Worm (Caenorhabditis elegans) whole organism, early embryonic: ENCODE data around the gene M106.7.
"Not testable (repeated sequence)": the region's sequence is repeated elsewhere in the genome, so short reads cannot be mapped to it uniquely, and the experiment has no call there.

Source experiments
- B0310.2 ChIP-seq: sonication (generic microtip); optimal IDR thresholded peaks from 2 replicates; lab custom pipeline; 2016; ENCODE audit warnings: mild to moderate bottlenecking, missing genetic modification characterization, missing compliant biosample characterization
- F13C5.2 ChIP-seq: sonication (generic microtip); optimal IDR thresholded peaks from 2 replicates; lab custom pipeline; 2017; ENCODE audit warnings: mild to moderate bottlenecking, missing genetic modification characterization, inconsistent platforms, missing compliant biosample characterization
- aly-1 ChIP-seq: sonication (generic microtip); optimal IDR thresholded peaks from 2 replicates; lab custom pipeline; 2016; ENCODE audit warnings: missing genetic modification characterization, missing compliant biosample characterization
- ama-1 ChIP-seq: fragments of 150-350 bp; optimal IDR thresholded peaks from 2 replicates; lab custom pipeline; 2014
- ceh-13 ChIP-seq: fragments of 200-800 bp; sonication (Bioruptor generic); optimal IDR thresholded peaks from 2 replicates; lab custom pipeline; 2018; ENCODE audit warnings: mild to moderate bottlenecking, missing genetic modification characterization, missing compliant biosample characterization
- ceh-36 ChIP-seq: sonication (generic microtip); optimal IDR thresholded peaks from 2 replicates; lab custom pipeline; 2016; ENCODE audit warnings: missing genetic modification characterization, inconsistent platforms, missing compliant biosample characterization
- ets-7 ChIP-seq: sonication (generic microtip); optimal IDR thresholded peaks from 2 replicates; lab custom pipeline; 2016; ENCODE audit warnings: missing genotype, missing genetic modification characterization, missing compliant biosample characterization
- flt-1 ChIP-seq: fragments of 200-800 bp; sonication (Bioruptor generic); IDR thresholded peaks from 2 replicates; pipeline ENCODE4 v1.3.6; 2022; ENCODE audit warnings: missing genetic modification characterization, missing compliant biosample characterization
- hmbx-1 ChIP-seq: sonication (generic microtip); optimal IDR thresholded peaks from 2 replicates; lab custom pipeline; 2016; ENCODE audit warnings: mild to moderate bottlenecking, missing genetic modification characterization, missing compliant biosample characterization
- hmg-4 ChIP-seq: fragments of 200-800 bp; sonication (Bioruptor generic); optimal IDR thresholded peaks from 2 replicates; lab custom pipeline; 2018; ENCODE audit warnings: mild to moderate bottlenecking, missing genetic modification characterization, missing compliant biosample characterization
- hnd-1 ChIP-seq: sonication (generic microtip); optimal IDR thresholded peaks from 2 replicates; lab custom pipeline; 2016; ENCODE audit warnings: missing genetic modification characterization, missing compliant biosample characterization
- pes-1 ChIP-seq: fragments of 200-800 bp; sonication (Bioruptor generic); IDR thresholded peaks from 2 replicates; pipeline ENCODE4 v1.3.6; 2022; ENCODE audit warnings: missing genetic modification reagents, missing genetic modification characterization, missing compliant biosample characterization
- scrt-1 ChIP-seq: fragments of 200-800 bp; sonication (Bioruptor generic); IDR thresholded peaks from 2 replicates; pipeline ENCODE4 v1.3.6; 2022; ENCODE audit warnings: missing genetic modification characterization, missing compliant biosample characterization
- sea-1 ChIP-seq: fragments of 200-800 bp; sonication (Bioruptor generic); conservative IDR thresholded peaks from 2 replicates; pipeline ENCODE4 v1.3.6; 2022; ENCODE audit warnings: missing genetic modification characterization, missing compliant biosample characterization
- tbx-11 ChIP-seq: fragments of 200-800 bp; sonication (Bioruptor generic); IDR thresholded peaks from 2 replicates; pipeline ENCODE4 v1.3.6; 2022; ENCODE audit warnings: missing genetic modification characterization, missing compliant biosample characterization
- tbx-37 ChIP-seq: fragments of 200-800 bp; sonication (Bioruptor generic); conservative IDR thresholded peaks from 2 replicates; pipeline ENCODE4 v1.3.6; 2022; ENCODE audit warnings: missing genetic modification reagents, missing genetic modification characterization, missing compliant biosample characterization
- tra-4 ChIP-seq: sonication (generic microtip); optimal IDR thresholded peaks from 2 replicates; lab custom pipeline; 2017; ENCODE audit warnings: missing genetic modification characterization, missing compliant biosample characterization

Gene M106.7

ce11 chrII:10857077-10857476 lies at the start of gene M106.7:
TSS of gene M106.7 (minus strand) at chrII:10857177.
- no peak for TF ChIP-seq hnd-1 (tag; lab: Kevin White, UChicago)
- no peak for TF ChIP-seq ets-7 (tag; lab: Kevin White, UChicago)
- no peak for TF ChIP-seq tbx-11 (GFP tag; lab: Robert Waterston, UW)

ce11 chrII:10904379-10904778 lies 47.4 kb upstream of the M106.7 start, which contains the start of gene sra-12:
TSS of gene sra-12 (minus strand) at chrII:10904479.
- TF ChIP-seq flt-1 (GFP tag; lab: Robert Waterston, UW); pes-1 (GFP tag; lab: Robert Waterston, UW); B0310.2 (tag; lab: Kevin White, UChicago): not testable (repeated sequence)

- no peak for TF ChIP-seq tra-4 (tag; lab: Kevin White, UChicago)
- TF ChIP-seq aly-1 (tag; lab: Kevin White, UChicago) = no peak
- no peak for TF ChIP-seq flt-1 (GFP tag; lab: Robert Waterston, UW)
- TF ChIP-seq hnd-1 (tag; lab: Kevin White, UChicago) = no peak
- TF ChIP-seq pes-1 (GFP tag; lab: Robert Waterston, UW) = no peak
- TF ChIP-seq ceh-13 (GFP tag; lab: Kevin White, UChicago) = no peak
- no peak for TF ChIP-seq B0310.2 (tag; lab: Kevin White, UChicago)
- TF ChIP-seq hmg-4 = no peak
- no peak for TF ChIP-seq sea-1 (GFP tag; lab: Robert Waterston, UW)
- no peak for TF ChIP-seq hmbx-1 (tag; lab: Kevin White, UChicago)
- no peak for TF ChIP-seq ceh-36 (tag; lab: Kevin White, UChicago)
- TF ChIP-seq scrt-1 (GFP tag; lab: Robert Waterston, UW) = no peak
- TF ChIP-seq ets-7 (tag; lab: Kevin White, UChicago) = no peak
- TF ChIP-seq F13C5.2 (tag; lab: Kevin White, UChicago) = no peak
- TF ChIP-seq tbx-37 (GFP tag; lab: Robert Waterston, UW) = no peak
- no peak for TF ChIP-seq tbx-11 (GFP tag; lab: Robert Waterston, UW)
- no peak for TF ChIP-seq ama-1 (lab: Kevin White, UChicago)
Observed at ce11 chrII:10902104-10902503, 45.1 kb upstream of the M106.7 start, which contains the start of gene gly-1. TSS of gene gly-1 (minus strand) at chrII:10902204.

ce11 chrII:10898998-10899397 lies 42.0 kb upstream of the M106.7 start:
- TF ChIP-seq hmg-4 = no peak
- TF ChIP-seq hmbx-1 (tag; lab: Kevin White, UChicago) = no peak
- TF ChIP-seq ceh-13 (GFP tag; lab: Kevin White, UChicago) = no peak
- no peak for TF ChIP-seq ceh-36 (tag; lab: Kevin White, UChicago)
- TF ChIP-seq flt-1 (GFP tag; lab: Robert Waterston, UW) = no peak

ce11 chrII:10895959-10896358 lies 39.0 kb upstream of the M106.7 start:
- no peak for TF ChIP-seq hnd-1 (tag; lab: Kevin White, UChicago)
- TF ChIP-seq hmbx-1 (tag; lab: Kevin White, UChicago) = no peak
- no peak for TF ChIP-seq tbx-37 (GFP tag; lab: Robert Waterston, UW)
- TF ChIP-seq ceh-36 (tag; lab: Kevin White, UChicago) = no peak
- no peak for TF ChIP-seq ama-1 (lab: Kevin White, UChicago)
- TF ChIP-seq aly-1 (tag; lab: Kevin White, UChicago) = no peak
- no peak for TF ChIP-seq ceh-13 (GFP tag; lab: Kevin White, UChicago)
- TF ChIP-seq sea-1 (GFP tag; lab: Robert Waterston, UW) = no peak
- TF ChIP-seq tbx-11 (GFP tag; lab: Robert Waterston, UW) = no peak
- no peak for TF ChIP-seq ets-7 (tag; lab: Kevin White, UChicago)
- TF ChIP-seq B0310.2 (tag; lab: Kevin White, UChicago) = no peak
- TF ChIP-seq hmg-4 = no peak
- TF ChIP-seq tra-4 (tag; lab: Kevin White, UChicago) = no peak
- TF ChIP-seq F13C5.2 (tag; lab: Kevin White, UChicago) = no peak
- TF ChIP-seq pes-1 (GFP tag; lab: Robert Waterston, UW) = no peak
- no peak for TF ChIP-seq flt-1 (GFP tag; lab: Robert Waterston, UW)
- no peak for TF ChIP-seq scrt-1 (GFP tag; lab: Robert Waterston, UW)

- TF ChIP-seq sea-1 (GFP tag; lab: Robert Waterston, UW) (no peak), F13C5.2 (tag; lab: Kevin White, UChicago) (no peak), hnd-1 (tag; lab: Kevin White, UChicago) (no peak), pes-1 (GFP tag; lab: Robert Waterston, UW) (no peak), tra-4 (tag; lab: Kevin White, UChicago) (no peak), flt-1 (GFP tag; lab: Robert Waterston, UW) (no peak), scrt-1 (GFP tag; lab: Robert Waterston, UW) (no peak), B0310.2 (tag; lab: Kevin White, UChicago) (no peak)
Observed at ce11 chrII:10894996-10895395, 38.0 kb upstream of the M106.7 start, which contains the start of gene sra-10. TSS of gene sra-10 (minus strand) at chrII:10895096.

- TF ChIP-seq hmg-4 = no peak
- no peak for TF ChIP-seq tbx-11 (GFP tag; lab: Robert Waterston, UW)
- no peak for TF ChIP-seq pes-1 (GFP tag; lab: Robert Waterston, UW)
- no peak for TF ChIP-seq B0310.2 (tag; lab: Kevin White, UChicago)
- no peak for TF ChIP-seq ceh-36 (tag; lab: Kevin White, UChicago)
- no peak for TF ChIP-seq scrt-1 (GFP tag; lab: Robert Waterston, UW)
- TF ChIP-seq tbx-37 (GFP tag; lab: Robert Waterston, UW) = no peak
- TF ChIP-seq ets-7 (tag; lab: Kevin White, UChicago) = no peak
- TF ChIP-seq tra-4 (tag; lab: Kevin White, UChicago) = no peak
- TF ChIP-seq hmbx-1 (tag; lab: Kevin White, UChicago) = no peak
- no peak for TF ChIP-seq ceh-13 (GFP tag; lab: Kevin White, UChicago)
- TF ChIP-seq flt-1 (GFP tag; lab: Robert Waterston, UW) = no peak
- no peak for TF ChIP-seq aly-1 (tag; lab: Kevin White, UChicago)
- no peak for TF ChIP-seq hnd-1 (tag; lab: Kevin White, UChicago)
- TF ChIP-seq sea-1 (GFP tag; lab: Robert Waterston, UW) = no peak
- TF ChIP-seq F13C5.2 (tag; lab: Kevin White, UChicago) = no peak
- no peak for TF ChIP-seq ama-1 (lab: Kevin White, UChicago)
Observed at ce11 chrII:10888979-10889378, 32.0 kb upstream of the M106.7 start, which contains the start of gene ptr-8. TSS of gene ptr-8 (plus strand) at chrII:10889279.
